Worm (Caenorhabditis elegans): ENCODE results near the gene eif-2A.

eif-2A gene

ce11 chrII:10374776-10375175, 41.8 kb upstream of the eif-2A start (continued):
- no peak for TF ChIP-seq lag-1 (GFP tag; IDR thresholded peaks at IDR 0.05)

ce11 chrII:10377901-10378300, 38.7 kb upstream of the eif-2A start:
- no peak for TF ChIP-seq bed-1 (GFP tag; IDR thresholded peaks at IDR 0.05)
- peak; percentile 62 for TF ChIP-seq hmg-1.2 (GFP tag; IDR thresholded peaks at IDR 0.05)

- TF ChIP-seq zfh-2 (GFP tag; conservative IDR thresholded peaks at IDR 0.05) (peak; percentile 53; the same call in 1 of the 2 replicates), madf-10 (tag; optimal IDR thresholded peaks at IDR 0.05) (no peak), ZK185.1 (tag; optimal IDR thresholded peaks at IDR 0.05; ENCODE audit: poor library complexity, severe bottlenecking) (no peak), attf-3 (GFP tag; conservative IDR thresholded peaks at IDR 0.05) (no peak), fkh-3 (tag; optimal IDR thresholded peaks at IDR 0.05) (no peak), atf-7 (tag; optimal IDR thresholded peaks at IDR 0.05) (no peak), F52B5.7 (tag; optimal IDR thresholded peaks at IDR 0.05) (no peak), egrh-3 (GFP tag; IDR thresholded peaks at IDR 0.05) (0 out of 2 replicates have a peak, but pooled peaks have one; percentile 30), Y53F4B.3 (GFP tag; IDR thresholded peaks at IDR 0.05) (no peak), nhr-80 (tag; optimal IDR thresholded peaks at IDR 0.05) (no peak), lin-40 (tag; optimal IDR thresholded peaks at IDR 0.05) (no peak), F57A8.1 (GFP tag; optimal IDR thresholded peaks at IDR 0.05) (no peak), unc-130 (GFP tag; optimal IDR thresholded peaks at IDR 0.05) (no peak), B0336.3 (GFP tag; IDR thresholded peaks at IDR 0.05) (no peak), bed-2 (GFP tag; IDR thresholded peaks at IDR 0.05) (no peak)
Measured at ce11 chrII:10379546-10379945, 37.1 kb upstream of the eif-2A start.

- TF ChIP-seq lsl-1 (GFP tag; optimal IDR thresholded peaks at IDR 0.05) (no peak), sea-2 (GFP tag; IDR thresholded peaks at IDR 0.05) (no peak), attf-6 (GFP tag; IDR thresholded peaks at IDR 0.05) (no peak), fkh-3 (tag; optimal IDR thresholded peaks at IDR 0.05) (no peak), ets-4 (GFP tag; optimal IDR thresholded peaks at IDR 0.05) (no peak), ztf-26 (tag; optimal IDR thresholded peaks at IDR 0.05) (peak; percentile 1), D2030.7 (GFP tag; IDR thresholded peaks at IDR 0.05) (no peak), lin-26 (GFP tag; IDR thresholded peaks at IDR 0.05) (no peak), Y95B8A.8 (GFP tag; IDR thresholded peaks at IDR 0.05) (no peak), lir-1 (GFP tag; conservative IDR thresholded peaks at IDR 0.05) (no peak), F55B11.4 (tag; optimal IDR thresholded peaks at IDR 0.05; ENCODE audit: borderline replicate concordance, insufficient read depth) (no peak), gei-17 (GFP tag; optimal IDR thresholded peaks at IDR 0.05) (peak; percentile 8), ccch-3 (GFP tag; optimal IDR thresholded peaks at IDR 0.05) (no peak), chd-7 (tag; optimal IDR thresholded peaks at IDR 0.05) (peak; percentile 51), lin-40 (tag; optimal IDR thresholded peaks at IDR 0.05) (peak; percentile 30), rec-8 (tag; optimal IDR thresholded peaks at IDR 0.05) (no peak), K12H6.12 (tag; optimal IDR thresholded peaks at IDR 0.05) (no peak), F23B12.7 (tag; optimal IDR thresholded peaks at IDR 0.05; ENCODE audit: insufficient read depth) (no peak), nfya-1 (tag; optimal IDR thresholded peaks at IDR 0.05; ENCODE audit: borderline replicate concordance, insufficient read depth) (no peak), cebp-1 (GFP tag; IDR thresholded peaks at IDR 0.05) (peak; percentile 31; the same call in 1 of the 2 replicates), cebp-1 (tag; optimal IDR thresholded peaks at IDR 0.05) (peak; percentile 67), ztf-25 (GFP tag; IDR thresholded peaks at IDR 0.05) (no peak), bed-2 (GFP tag; IDR thresholded peaks at IDR 0.05) (no peak), F57C9.4 (tag; optimal IDR thresholded peaks at IDR 0.05) (no peak), ceh-100 (GFP tag; IDR thresholded peaks at IDR 0.05) (no peak), hrde-1 (tag; optimal IDR thresholded peaks at IDR 0.05; ENCODE audit: borderline replicate concordance) (no peak), egrh-3 (GFP tag; IDR thresholded peaks at IDR 0.05) (peak; percentile 65; the same call in 1 of the 2 replicates), hmg-20 (GFP tag; IDR thresholded peaks at IDR 0.05) (no peak), egl-44 (GFP tag; IDR thresholded peaks at IDR 0.05) (no peak), F22D6.2 (tag; optimal IDR thresholded peaks at IDR 0.05) (no peak)
Measured at ce11 chrII:10382247-10382646, 34.4 kb upstream of the eif-2A start.
